Worm (Caenorhabditis elegans) whole organism, late embryonic: ENCODE data around the gene C04C3.6.

ENCODE experiments used
- C08G9.2 ChIP-seq: sonication (generic microtip); optimal IDR thresholded peaks from 2 replicates; lab custom pipeline; 2016; ENCODE audit warnings: mild to moderate bottlenecking, missing genetic modification characterization, moderate library complexity, missing compliant biosample characterization
- F13H6.1 ChIP-seq: sonication (generic microtip); optimal IDR thresholded peaks from 2 replicates; lab custom pipeline; 2016; ENCODE audit warnings: missing genetic modification characterization, missing compliant biosample characterization
- T23F11.4 ChIP-seq: fragments of 200-800 bp; sonication (Bioruptor generic); optimal IDR thresholded peaks from 2 replicates; lab custom pipeline; 2018; ENCODE audit warnings: mild to moderate bottlenecking, missing genetic modification characterization, missing compliant biosample characterization
- Y22D7AL.16 ChIP-seq: sonication (generic microtip); optimal IDR thresholded peaks from 2 replicates; lab custom pipeline; 2016; ENCODE audit warnings: missing genetic modification characterization, missing compliant biosample characterization
- ceh-18 ChIP-seq: sonication (generic microtip); optimal IDR thresholded peaks from 2 replicates; lab custom pipeline; 2016; ENCODE audit warnings: missing genetic modification characterization, missing compliant biosample characterization
- ceh-19 ChIP-seq: fragments of 200-800 bp; sonication (Bioruptor generic); optimal IDR thresholded peaks from 2 replicates; lab custom pipeline; 2018; ENCODE audit warnings: mild to moderate bottlenecking, missing genetic modification characterization, missing compliant biosample characterization
- ceh-2 ChIP-seq: sonication (generic microtip); optimal IDR thresholded peaks from 2 replicates; lab custom pipeline; 2016; ENCODE audit warnings: missing genotype, missing genetic modification characterization, missing compliant biosample characterization
- ceh-22 ChIP-seq: sonication (generic microtip); optimal IDR thresholded peaks from 2 replicates; lab custom pipeline; 2017; ENCODE audit warnings: missing biosample characterization, missing genetic modification characterization
- ceh-30 ChIP-seq: fragments of 150-350 bp; optimal IDR thresholded peaks from 2 replicates; lab custom pipeline; 2014; ENCODE audit warnings: missing biosample characterization, missing genetic modification characterization
- ceh-31 ChIP-seq: sonication (generic microtip); optimal IDR thresholded peaks from 2 replicates; lab custom pipeline; 2016; ENCODE audit warnings: missing genetic modification characterization, missing compliant biosample characterization
- ceh-34 ChIP-seq: sonication (generic microtip); optimal IDR thresholded peaks from 2 replicates; lab custom pipeline; 2016; ENCODE audit warnings: mild to moderate bottlenecking, missing genetic modification characterization, missing compliant biosample characterization
- ceh-48 ChIP-seq: sonication (generic microtip); optimal IDR thresholded peaks from 2 replicates; lab custom pipeline; 2016; ENCODE audit warnings: missing genetic modification characterization, inconsistent platforms, missing compliant biosample characterization
- dmd-4 ChIP-seq: sonication (generic microtip); optimal IDR thresholded peaks from 2 replicates; lab custom pipeline; 2016; ENCODE audit warnings: borderline replicate concordance, missing genetic modification characterization, missing compliant biosample characterization
- dve-1 ChIP-seq: sonication (generic microtip); optimal IDR thresholded peaks from 2 replicates; lab custom pipeline; 2017; ENCODE audit warnings: antibody characterized with exemption, mild to moderate bottlenecking, missing genetic modification characterization, missing compliant biosample characterization
- elt-2 ChIP-seq: sonication (generic microtip); optimal IDR thresholded peaks from 2 replicates; lab custom pipeline; 2016; ENCODE audit warnings: missing genetic modification reagents, missing genetic modification characterization, missing compliant biosample characterization
- ets-4 ChIP-seq: sonication (generic microtip); optimal IDR thresholded peaks from 2 replicates; lab custom pipeline; 2016; ENCODE audit warnings: missing genetic modification characterization, missing compliant biosample characterization
- eyg-1 ChIP-seq: sonication (generic microtip); optimal IDR thresholded peaks from 2 replicates; lab custom pipeline; 2016; ENCODE audit warnings: missing genotype, missing genetic modification characterization, missing compliant biosample characterization
- fax-1 ChIP-seq: sonication (generic microtip); optimal IDR thresholded peaks from 2 replicates; lab custom pipeline; 2016; ENCODE audit warnings: missing genotype, missing genetic modification characterization, missing compliant biosample characterization
- fkh-10 ChIP-seq: fragments of 150-350 bp; optimal IDR thresholded peaks from 2 replicates; lab custom pipeline; 2014; ENCODE audit warnings: missing biosample characterization, missing genetic modification reagents, missing genetic modification characterization
- hlh-13 ChIP-seq: fragments of 200-800 bp; sonication (Bioruptor generic); optimal IDR thresholded peaks from 2 replicates; lab custom pipeline; 2018; ENCODE audit warnings: mild to moderate bottlenecking, missing genetic modification characterization, missing compliant biosample characterization
- hlh-15 ChIP-seq: sonication (generic microtip); optimal IDR thresholded peaks from 2 replicates; lab custom pipeline; 2016; ENCODE audit warnings: missing genetic modification characterization, missing compliant biosample characterization
- hlh-30 ChIP-seq: sonication (generic microtip); optimal IDR thresholded peaks from 2 replicates; lab custom pipeline; 2017; ENCODE audit warnings: antibody characterized with exemption, missing genetic modification characterization, missing compliant biosample characterization; ENCODE audit not compliant: insufficient read depth
- hlh-6 ChIP-seq: sonication (generic microtip); optimal IDR thresholded peaks from 2 replicates; lab custom pipeline; 2016; ENCODE audit warnings: missing genotype, missing genetic modification characterization, missing compliant biosample characterization
- hlh-8 ChIP-seq: sonication (generic microtip); optimal IDR thresholded peaks from 2 replicates; lab custom pipeline; 2016; ENCODE audit warnings: missing genotype, missing genetic modification characterization, missing compliant biosample characterization
- lin-11 ChIP-seq: fragments of 200-800 bp; sonication (Bioruptor generic); optimal IDR thresholded peaks from 2 replicates; lab custom pipeline; 2018; ENCODE audit warnings: mild to moderate bottlenecking, missing genetic modification characterization, missing compliant biosample characterization
- nfya-1 ChIP-seq: sonication (generic microtip); optimal IDR thresholded peaks from 2 replicates; lab custom pipeline; 2017; ENCODE audit warnings: missing genetic modification characterization, mild to moderate bottlenecking, missing compliant biosample characterization, antibody characterized with exemption, moderate library complexity
- nhr-232 ChIP-seq: sonication (generic microtip); optimal IDR thresholded peaks from 2 replicates; lab custom pipeline; 2016; ENCODE audit warnings: missing genetic modification characterization, missing compliant biosample characterization
- pax-1 ChIP-seq: fragments of 150-350 bp; optimal IDR thresholded peaks from 2 replicates; lab custom pipeline; 2014; ENCODE audit warnings: missing biosample characterization, missing genetic modification characterization
- pha-2 ChIP-seq: sonication (generic microtip); optimal IDR thresholded peaks from 2 replicates; lab custom pipeline; 2017; ENCODE audit warnings: mild to moderate bottlenecking, missing genetic modification characterization, missing compliant biosample characterization
- pqm-1 ChIP-seq: sonication (generic microtip); optimal IDR thresholded peaks from 2 replicates; lab custom pipeline; 2016; ENCODE audit warnings: missing genetic modification characterization, missing compliant biosample characterization
- ref-2 ChIP-seq: sonication (generic microtip); optimal IDR thresholded peaks from 2 replicates; lab custom pipeline; 2016; ENCODE audit warnings: missing genetic modification characterization, missing compliant biosample characterization
- rnt-1 ChIP-seq: sonication (generic microtip); optimal IDR thresholded peaks from 2 replicates; lab custom pipeline; 2016; ENCODE audit warnings: missing genetic modification characterization, missing compliant biosample characterization
- sdc-2 ChIP-seq: sonication (generic microtip); optimal IDR thresholded peaks from 2 replicates; lab custom pipeline; 2016; ENCODE audit warnings: missing genotype, missing genetic modification characterization, missing compliant biosample characterization
- syd-9 ChIP-seq: sonication (generic microtip); optimal IDR thresholded peaks from 2 replicates; lab custom pipeline; 2016; ENCODE audit warnings: mild to moderate bottlenecking, missing genetic modification characterization, moderate library complexity, missing compliant biosample characterization
- tbx-2 ChIP-seq: sonication (generic microtip); optimal IDR thresholded peaks from 2 replicates; lab custom pipeline; 2016; ENCODE audit warnings: missing genetic modification characterization, missing compliant biosample characterization
- unc-42 ChIP-seq: sonication (generic microtip); optimal IDR thresholded peaks from 2 replicates; lab custom pipeline; 2016; ENCODE audit warnings: missing genotype, missing genetic modification characterization, missing compliant biosample characterization
- unc-55 ChIP-seq: sonication (generic microtip); optimal IDR thresholded peaks from 2 replicates; lab custom pipeline; 2017; ENCODE audit warnings: missing biosample characterization, missing genetic modification reagents, missing genetic modification characterization
- unc-86 ChIP-seq: sonication (generic microtip); optimal IDR thresholded peaks from 2 replicates; lab custom pipeline; 2016; ENCODE audit warnings: missing genetic modification characterization, missing compliant biosample characterization
- zip-5 ChIP-seq: sonication (generic microtip); optimal IDR thresholded peaks from 2 replicates; lab custom pipeline; 2016; ENCODE audit warnings: missing genetic modification characterization, missing compliant biosample characterization

The C04C3.6 gene

ce11 chrIV:3384593-3384992, 37.8 kb downstream of the C04C3.6 start:
- peak; percentile 77 for TF ChIP-seq ceh-18
- TF ChIP-seq T23F11.4 = no peak
- peak; percentile 65 for TF ChIP-seq rnt-1 (tag; lab: Kevin White, UChicago)
- TF ChIP-seq ceh-31 (tag; lab: Kevin White, UChicago) = peak; percentile 78
- TF ChIP-seq unc-86 (tag; lab: Kevin White, UChicago) = no peak
- TF ChIP-seq ceh-2 = peak; percentile 44
- TF ChIP-seq pqm-1 (tag; lab: Kevin White, UChicago) = peak; percentile 5
- no peak for TF ChIP-seq eyg-1 (tag; lab: Kevin White, UChicago)
- TF ChIP-seq unc-42 (tag; lab: Kevin White, UChicago) = peak; percentile 88
- TF ChIP-seq sdc-2 (tag; lab: Kevin White, UChicago) = no peak
- TF ChIP-seq ceh-34 = peak; percentile 79
- peak; percentile 43 for TF ChIP-seq hlh-8 (tag; lab: Kevin White, UChicago)
- peak; percentile 56 for TF ChIP-seq tbx-2 (tag; lab: Kevin White, UChicago)
- TF ChIP-seq C08G9.2 (tag; lab: Kevin White, UChicago) = peak; percentile 37
- no peak for TF ChIP-seq hlh-13 (GFP tag; lab: Kevin White, UChicago)
- TF ChIP-seq nfya-1 = peak; percentile 85
- TF ChIP-seq nhr-232 (tag; lab: Kevin White, UChicago) = no peak
- no peak for TF ChIP-seq hlh-15
- TF ChIP-seq unc-55 (GFP tag; lab: Kevin White, UChicago) = peak; percentile 47
- peak; percentile 99 for TF ChIP-seq hlh-30 (tag; lab: Kevin White, UChicago)
- TF ChIP-seq ceh-48 (tag; lab: Kevin White, UChicago) = peak; percentile 10

- TF ChIP-seq eyg-1 (tag; lab: Kevin White, UChicago) (no peak), ets-4 (no peak), fkh-10 (GFP tag; lab: Kevin White, UChicago) (no peak), lin-11 (tag; lab: Kevin White, UChicago) (no peak), syd-9 (tag; lab: Kevin White, UChicago) (no peak), zip-5 (tag; lab: Kevin White, UChicago) (no peak), dve-1 (tag; lab: Kevin White, UChicago) (no peak), pqm-1 (tag; lab: Kevin White, UChicago) (no peak), ref-2 (no peak), ceh-18 (no peak), fax-1 (tag; lab: Kevin White, UChicago) (no peak), ceh-22 (no peak), F13H6.1 (tag; lab: Kevin White, UChicago) (no peak), ceh-30 (no peak), unc-42 (tag; lab: Kevin White, UChicago) (no peak), C08G9.2 (tag; lab: Kevin White, UChicago) (no peak), dmd-4 (no peak), Y22D7AL.16 (tag; lab: Kevin White, UChicago) (no peak), hlh-6 (tag; lab: Kevin White, UChicago) (no peak)
These were observed 38.4 kb downstream of the C04C3.6 start, which contains the start of gene B0546.4 for ce11 chrIV:3384047-3384446. Gene B0546.4 (minus strand): TSS chrIV:3384147.

- TF ChIP-seq hlh-15 (no peak), pha-2 (tag; lab: Kevin White, UChicago) (no peak), pax-1 (tag; lab: Kevin White, UChicago) (no peak), ceh-19 (GFP tag; lab: Kevin White, UChicago) (no peak), fax-1 (tag; lab: Kevin White, UChicago) (no peak), T23F11.4 (no peak), elt-2 (tag; lab: Kevin White, UChicago) (no peak), eyg-1 (tag; lab: Kevin White, UChicago) (no peak)
These were observed 39.2 kb downstream of the C04C3.6 start for ce11 chrIV:3383203-3383602.
